Worm (Caenorhabditis elegans) whole organism, late embryonic: ENCODE results near the gene nhr-111.

Experiments used
- F13H6.1 ChIP-seq: sonication (generic microtip); optimal IDR thresholded peaks from 2 replicates; lab custom pipeline; 2016; ENCODE audit warnings: missing genetic modification characterization, missing compliant biosample characterization
- ceh-30 ChIP-seq: fragments of 150-350 bp; optimal IDR thresholded peaks from 2 replicates; lab custom pipeline; 2014; ENCODE audit warnings: missing biosample characterization, missing genetic modification characterization
- elt-4 ChIP-seq: sonication (generic microtip); optimal IDR thresholded peaks from 2 replicates; lab custom pipeline; 2016; ENCODE audit warnings: missing genetic modification characterization, missing compliant biosample characterization
- fax-1 ChIP-seq: sonication (generic microtip); optimal IDR thresholded peaks from 2 replicates; lab custom pipeline; 2016; ENCODE audit warnings: missing genotype, missing genetic modification characterization, missing compliant biosample characterization
- sox-2 ChIP-seq: fragments of 200-800 bp; sonication (Bioruptor generic); IDR thresholded peaks from 2 replicates; pipeline ENCODE4 v1.3.6; 2022; ENCODE audit warnings: missing genetic modification reagents, missing genetic modification characterization, missing compliant biosample characterization

- TF ChIP-seq sox-2 (GFP tag; lab: Robert Waterston, UW): no peak
- no peak for TF ChIP-seq fax-1 (tag; lab: Kevin White, UChicago)
- no peak for TF ChIP-seq ceh-30 (tag; lab: Kevin White, UChicago)
- TF ChIP-seq elt-4: no peak
- no peak for TF ChIP-seq F13H6.1 (tag; lab: Kevin White, UChicago)
These were observed 44.6 kb downstream of the nhr-111 start for ce11 chrV:16080039-16080438.
